Fruit fly (Drosophila melanogaster) whole organism: ENCODE results near the gene CG31457.

Source experiments
- Dll ChIP-seq: fragments of >200 bp; optimal IDR thresholded peaks from 2 replicates; lab custom pipeline; 2017
- psq ChIP-seq: fragments of >200 bp; optimal IDR thresholded peaks from 2 replicates; lab custom pipeline; 2017
- usp ChIP-seq: fragments of >200 bp; optimal IDR thresholded peaks from 2 replicates; lab custom pipeline; 2017; ENCODE audit warnings: missing biosample characterization, missing genetic modification characterization, mixed read lengths

dm6 chr3R:23173393-23173981, 45.7 kb upstream of the CG31457 start, which contains the start of gene CG46310:
- TF ChIP-seq psq (lab: Kevin White, UChicago) (no peak), usp (no peak), Dll (lab: Kevin White, UChicago) (no peak)
